Worm (Caenorhabditis elegans): ENCODE results near the gene clp-10.

The clp-10 gene

DNA sequence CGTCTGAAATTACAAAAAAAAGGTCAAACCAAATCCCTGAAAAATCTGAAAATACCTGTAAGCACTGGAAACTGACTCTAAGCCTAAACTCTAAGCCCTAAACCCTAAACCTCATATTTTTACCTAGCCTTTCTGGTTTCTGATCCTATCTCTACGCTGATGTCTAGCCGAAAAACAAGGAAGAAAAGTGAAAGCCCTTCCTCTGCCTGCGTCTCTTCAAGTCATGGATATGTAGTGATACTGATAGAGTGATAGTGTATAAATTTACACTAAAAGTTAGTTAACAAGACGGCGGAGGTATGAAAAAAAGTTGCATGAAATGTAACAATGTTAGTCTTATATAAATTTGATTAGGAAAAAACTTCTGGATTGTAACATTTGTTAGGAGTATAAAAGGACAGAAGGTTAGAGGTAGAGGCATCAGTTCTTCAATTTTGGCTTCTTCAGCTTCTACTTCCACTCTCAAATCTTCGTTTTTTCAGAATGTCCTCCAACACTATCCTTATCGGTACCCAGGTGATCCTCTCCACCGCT lies 2.6 kb upstream of the clp-10 start, which contains the start of gene col-88:
Gene col-88 (plus strand): TSS at position 484 of the 534 bp plus-strand sequence.
- TF ChIP-seq ztf-23 (GFP tag; IDR thresholded peaks at IDR 0.05): no peak
- TF ChIP-seq ztf-29 (GFP tag; IDR thresholded peaks at IDR 0.05): no peak
- TF ChIP-seq T22C8.4 (GFP tag; IDR thresholded peaks at IDR 0.05): no peak
- no peak for TF ChIP-seq tab-1 (GFP tag; IDR thresholded peaks at IDR 0.05)
- no peak for TF ChIP-seq flt-1 (GFP tag; IDR thresholded peaks at IDR 0.05)
- no peak for TF ChIP-seq cog-1 (tag; optimal IDR thresholded peaks at IDR 0.05)
- TF ChIP-seq med-1 (GFP tag; optimal IDR thresholded peaks at IDR 0.05; ENCODE audit: insufficient read depth): no peak
- no peak for TF ChIP-seq ref-1 (GFP tag; conservative IDR thresholded peaks at IDR 0.05)
- no peak for TF ChIP-seq klf-2 (GFP tag; conservative IDR thresholded peaks at IDR 0.05)

ce11 chrIII:39516-39915 lies 1.5 kb upstream of the clp-10 start:
- no peak for TF ChIP-seq cog-1 (tag; optimal IDR thresholded peaks at IDR 0.05)
- TF ChIP-seq ref-1 (GFP tag; conservative IDR thresholded peaks at IDR 0.05): no peak
- TF ChIP-seq ztf-23 (GFP tag; IDR thresholded peaks at IDR 0.05): no peak
- TF ChIP-seq T22C8.4 (GFP tag; IDR thresholded peaks at IDR 0.05): no peak
- no peak for TF ChIP-seq klf-2 (GFP tag; conservative IDR thresholded peaks at IDR 0.05)
- TF ChIP-seq tab-1 (GFP tag; IDR thresholded peaks at IDR 0.05): no peak
- TF ChIP-seq ztf-29 (GFP tag; IDR thresholded peaks at IDR 0.05): no peak
- no peak for TF ChIP-seq flt-1 (GFP tag; IDR thresholded peaks at IDR 0.05)
- TF ChIP-seq med-1 (GFP tag; optimal IDR thresholded peaks at IDR 0.05; ENCODE audit: insufficient read depth): no peak

DNA sequence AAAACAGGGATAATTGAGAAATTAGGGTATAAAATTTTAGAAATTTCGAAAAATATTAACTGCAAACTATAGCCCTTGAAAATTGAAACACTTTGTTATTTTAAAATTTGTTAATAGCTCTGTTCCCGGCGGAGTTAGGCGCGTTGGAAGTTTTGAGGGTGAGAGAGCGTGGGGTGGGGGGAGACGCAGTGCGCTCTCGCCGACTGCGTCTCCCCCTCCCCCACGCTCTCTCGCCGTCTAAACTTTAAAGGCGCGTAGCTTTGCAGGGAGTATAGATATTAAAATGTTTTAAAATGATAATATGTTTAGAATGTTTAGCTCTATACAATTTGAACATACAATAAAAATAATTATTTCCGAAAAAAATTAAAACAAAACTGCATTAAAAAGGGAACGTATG lies 4.8 kb downstream of the clp-10 start:
- TF ChIP-seq med-1 (GFP tag; optimal IDR thresholded peaks at IDR 0.05; ENCODE audit: insufficient read depth): no peak
- no peak for TF ChIP-seq tab-1 (GFP tag; IDR thresholded peaks at IDR 0.05)
- no peak for TF ChIP-seq T22C8.4 (GFP tag; IDR thresholded peaks at IDR 0.05)
- no peak for TF ChIP-seq flt-1 (GFP tag; IDR thresholded peaks at IDR 0.05)

- TF ChIP-seq ztf-29 (GFP tag; IDR thresholded peaks at IDR 0.05): no peak
- no peak for TF ChIP-seq ref-1 (GFP tag; conservative IDR thresholded peaks at IDR 0.05)
- no peak for TF ChIP-seq flt-1 (GFP tag; IDR thresholded peaks at IDR 0.05)
- TF ChIP-seq T22C8.4 (GFP tag; IDR thresholded peaks at IDR 0.05): no peak
- no peak for TF ChIP-seq cog-1 (tag; optimal IDR thresholded peaks at IDR 0.05)
- TF ChIP-seq med-1 (GFP tag; optimal IDR thresholded peaks at IDR 0.05; ENCODE audit: insufficient read depth): no peak
- TF ChIP-seq klf-2 (GFP tag; conservative IDR thresholded peaks at IDR 0.05): no peak
- no peak for TF ChIP-seq tab-1 (GFP tag; IDR thresholded peaks at IDR 0.05)
- no peak for TF ChIP-seq ztf-23 (GFP tag; IDR thresholded peaks at IDR 0.05)
These were observed 6.4 kb downstream of the clp-10 start for ce11 chrIII:31600-31999.

DNA sequence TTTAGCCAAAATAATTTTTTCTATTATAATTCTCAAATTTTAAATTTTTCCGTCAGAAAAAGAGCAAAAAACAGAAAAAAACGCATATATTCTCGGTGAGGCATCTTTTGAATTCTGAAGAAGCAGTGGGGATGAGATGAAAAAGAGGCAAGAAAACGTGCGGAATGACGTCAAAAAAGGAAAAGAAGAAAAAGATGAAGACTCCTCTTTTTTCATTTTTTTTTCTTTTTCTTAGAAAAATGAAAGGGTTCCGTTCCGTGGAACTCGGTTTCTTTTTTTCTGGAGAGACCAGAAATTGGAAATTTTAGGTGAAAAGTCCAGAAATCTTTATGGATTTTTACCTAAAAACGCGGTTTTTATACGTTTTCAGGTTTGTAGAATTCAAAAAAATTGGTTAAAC lies 7.6 kb downstream of the clp-10 start:
- TF ChIP-seq cog-1 (tag; optimal IDR thresholded peaks at IDR 0.05) (no peak), ref-1 (GFP tag; conservative IDR thresholded peaks at IDR 0.05) (no peak), flt-1 (GFP tag; IDR thresholded peaks at IDR 0.05) (no peak), klf-2 (GFP tag; conservative IDR thresholded peaks at IDR 0.05) (no peak), T22C8.4 (GFP tag; IDR thresholded peaks at IDR 0.05) (no peak), tab-1 (GFP tag; IDR thresholded peaks at IDR 0.05) (no peak), ztf-23 (GFP tag; IDR thresholded peaks at IDR 0.05) (no peak), med-1 (GFP tag; optimal IDR thresholded peaks at IDR 0.05; ENCODE audit: insufficient read depth) (no peak), ztf-29 (GFP tag; IDR thresholded peaks at IDR 0.05) (no peak)

- TF ChIP-seq T22C8.4 (GFP tag; IDR thresholded peaks at IDR 0.05) (no peak), tab-1 (GFP tag; IDR thresholded peaks at IDR 0.05) (no peak), ztf-29 (GFP tag; IDR thresholded peaks at IDR 0.05) (no peak), med-1 (GFP tag; optimal IDR thresholded peaks at IDR 0.05; ENCODE audit: insufficient read depth) (no peak), ztf-23 (GFP tag; IDR thresholded peaks at IDR 0.05) (no peak), klf-2 (GFP tag; conservative IDR thresholded peaks at IDR 0.05) (no peak), cog-1 (tag; optimal IDR thresholded peaks at IDR 0.05) (no peak), ref-1 (GFP tag; conservative IDR thresholded peaks at IDR 0.05) (no peak), flt-1 (GFP tag; IDR thresholded peaks at IDR 0.05) (no peak)
These were observed 8.4 kb downstream of the clp-10 start for ce11 chrIII:29626-30025.

- TF ChIP-seq ztf-29 (GFP tag; IDR thresholded peaks at IDR 0.05): no peak
- no peak for TF ChIP-seq ref-1 (GFP tag; conservative IDR thresholded peaks at IDR 0.05)
- no peak for TF ChIP-seq cog-1 (tag; optimal IDR thresholded peaks at IDR 0.05)
- no peak for TF ChIP-seq flt-1 (GFP tag; IDR thresholded peaks at IDR 0.05)
- no peak for TF ChIP-seq klf-2 (GFP tag; conservative IDR thresholded peaks at IDR 0.05)
- no peak for TF ChIP-seq med-1 (GFP tag; optimal IDR thresholded peaks at IDR 0.05; ENCODE audit: insufficient read depth)
- TF ChIP-seq T22C8.4 (GFP tag; IDR thresholded peaks at IDR 0.05): no peak
These were observed 9.2 kb downstream of the clp-10 start for ce11 chrIII:28841-29240.

DNA sequence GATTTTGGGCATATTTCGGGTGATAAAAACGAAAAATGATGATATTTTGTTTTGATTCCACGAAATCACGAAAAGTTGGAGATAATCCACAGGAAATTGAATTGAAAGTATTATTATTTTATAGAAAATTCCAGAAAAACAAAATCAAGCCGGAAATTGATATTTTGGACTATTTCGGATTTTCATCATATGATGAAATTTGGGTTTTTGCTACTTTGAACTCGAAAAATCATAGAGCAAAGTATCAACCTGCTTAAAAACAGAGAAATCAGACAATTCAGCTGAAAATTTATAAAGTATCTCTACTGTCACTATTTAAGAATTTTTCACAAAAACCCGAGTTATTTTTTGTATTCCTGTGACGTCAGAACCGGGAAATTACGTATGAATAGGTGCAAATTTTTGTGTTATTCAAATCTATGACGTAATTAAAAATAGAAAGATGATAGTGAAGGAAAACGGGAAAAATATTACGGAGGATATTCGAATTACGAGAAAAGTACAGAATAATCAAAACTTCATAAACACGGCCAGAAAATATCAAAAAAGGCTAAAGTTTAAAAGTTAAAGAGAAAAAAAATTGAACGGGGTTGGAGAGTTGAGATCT lies 10.6 kb downstream of the clp-10 start:
- TF ChIP-seq ztf-23 (GFP tag; IDR thresholded peaks at IDR 0.05) (no peak), ref-1 (GFP tag; conservative IDR thresholded peaks at IDR 0.05) (no peak), med-1 (GFP tag; optimal IDR thresholded peaks at IDR 0.05; ENCODE audit: insufficient read depth) (no peak), ztf-29 (GFP tag; IDR thresholded peaks at IDR 0.05) (no peak), flt-1 (GFP tag; IDR thresholded peaks at IDR 0.05) (no peak), tab-1 (GFP tag; IDR thresholded peaks at IDR 0.05) (no peak), klf-2 (GFP tag; conservative IDR thresholded peaks at IDR 0.05) (no peak)

DNA sequence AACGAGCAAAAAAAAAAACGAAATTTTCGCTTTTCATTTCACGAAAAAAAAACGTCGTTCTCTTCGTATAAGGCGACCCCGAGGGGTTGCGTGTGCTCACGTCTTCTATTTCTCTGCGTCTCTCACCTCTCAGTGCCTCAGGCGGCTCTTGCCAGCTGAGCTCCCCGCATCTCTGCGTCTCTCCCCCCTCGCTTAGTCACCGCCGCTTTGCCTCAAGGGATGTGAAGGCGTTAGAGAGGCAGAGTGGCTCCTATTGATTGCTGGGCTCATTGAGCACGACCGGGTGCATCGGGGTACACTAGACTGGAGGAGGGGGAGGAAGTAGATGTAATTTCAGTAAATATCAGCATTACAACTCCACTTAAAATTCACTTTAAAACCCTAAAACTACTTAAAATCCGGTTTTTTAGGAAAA lies 12.4 kb downstream of the clp-10 start:
- TF ChIP-seq klf-2 (GFP tag; conservative IDR thresholded peaks at IDR 0.05) (0 out of 2 replicates have a peak, but pooled peaks have one; percentile 16), tab-1 (GFP tag; IDR thresholded peaks at IDR 0.05) (no peak), T22C8.4 (GFP tag; IDR thresholded peaks at IDR 0.05) (peak; percentile 54; the same call in 1 of the 2 replicates)

- TF ChIP-seq klf-2 (GFP tag; conservative IDR thresholded peaks at IDR 0.05): no peak
- TF ChIP-seq flt-1 (GFP tag; IDR thresholded peaks at IDR 0.05): no peak
- TF ChIP-seq ztf-23 (GFP tag; IDR thresholded peaks at IDR 0.05): no peak
- no peak for TF ChIP-seq T22C8.4 (GFP tag; IDR thresholded peaks at IDR 0.05)
- TF ChIP-seq ref-1 (GFP tag; conservative IDR thresholded peaks at IDR 0.05): no peak
- TF ChIP-seq cog-1 (tag; optimal IDR thresholded peaks at IDR 0.05): no peak
- no peak for TF ChIP-seq ztf-29 (GFP tag; IDR thresholded peaks at IDR 0.05)
- TF ChIP-seq tab-1 (GFP tag; IDR thresholded peaks at IDR 0.05): no peak
- TF ChIP-seq med-1 (GFP tag; optimal IDR thresholded peaks at IDR 0.05; ENCODE audit: insufficient read depth): no peak
These were observed 14.2 kb downstream of the clp-10 start, which contains the start of gene H10E21.5 for ce11 chrIII:23862-24261. TSS of gene H10E21.5 (minus strand) at chrIII:23962.
